Worm (Caenorhabditis elegans) whole organism, late embryonic: ENCODE data around the gene gbh-2.

ENCODE experiments used
- K09A11.1 ChIP-seq: sonication (generic microtip); optimal IDR thresholded peaks from 2 replicates; lab custom pipeline; 2017; ENCODE audit warnings: antibody characterized with exemption, mild to moderate bottlenecking, missing genetic modification characterization, missing compliant biosample characterization; ENCODE audit not compliant: insufficient read depth
- T23F11.4 ChIP-seq: fragments of 200-800 bp; sonication (Bioruptor generic); optimal IDR thresholded peaks from 2 replicates; lab custom pipeline; 2018; ENCODE audit warnings: mild to moderate bottlenecking, missing genetic modification characterization, missing compliant biosample characterization
- ahr-1 ChIP-seq: sonication (generic microtip); optimal IDR thresholded peaks from 2 replicates; lab custom pipeline; 2016; ENCODE audit warnings: missing genetic modification characterization, missing compliant biosample characterization
- ceh-2 ChIP-seq: sonication (generic microtip); optimal IDR thresholded peaks from 2 replicates; lab custom pipeline; 2016; ENCODE audit warnings: missing genotype, missing genetic modification characterization, missing compliant biosample characterization
- ceh-24 ChIP-seq: sonication (generic microtip); optimal IDR thresholded peaks from 2 replicates; lab custom pipeline; 2016; ENCODE audit warnings: mild to moderate bottlenecking, missing genetic modification characterization, missing compliant biosample characterization
- ceh-30 ChIP-seq: fragments of 150-350 bp; optimal IDR thresholded peaks from 2 replicates; lab custom pipeline; 2014; ENCODE audit warnings: missing biosample characterization, missing genetic modification characterization
- ceh-48 ChIP-seq: sonication (generic microtip); optimal IDR thresholded peaks from 2 replicates; lab custom pipeline; 2016; ENCODE audit warnings: missing genetic modification characterization, inconsistent platforms, missing compliant biosample characterization
- che-1 ChIP-seq: sonication (generic microtip); optimal IDR thresholded peaks from 2 replicates; lab custom pipeline; 2016; ENCODE audit warnings: mild to moderate bottlenecking, missing genetic modification characterization, missing compliant biosample characterization
- dmd-4 ChIP-seq: sonication (generic microtip); optimal IDR thresholded peaks from 2 replicates; lab custom pipeline; 2016; ENCODE audit warnings: borderline replicate concordance, missing genetic modification characterization, missing compliant biosample characterization
- dve-1 ChIP-seq: sonication (generic microtip); optimal IDR thresholded peaks from 2 replicates; lab custom pipeline; 2017; ENCODE audit warnings: antibody characterized with exemption, mild to moderate bottlenecking, missing genetic modification characterization, missing compliant biosample characterization
- elt-2 ChIP-seq: sonication (generic microtip); optimal IDR thresholded peaks from 2 replicates; lab custom pipeline; 2016; ENCODE audit warnings: missing genetic modification reagents, missing genetic modification characterization, missing compliant biosample characterization
- eyg-1 ChIP-seq: sonication (generic microtip); optimal IDR thresholded peaks from 2 replicates; lab custom pipeline; 2016; ENCODE audit warnings: missing genotype, missing genetic modification characterization, missing compliant biosample characterization
- fax-1 ChIP-seq: sonication (generic microtip); optimal IDR thresholded peaks from 2 replicates; lab custom pipeline; 2016; ENCODE audit warnings: missing genotype, missing genetic modification characterization, missing compliant biosample characterization
- hlh-15 ChIP-seq: sonication (generic microtip); optimal IDR thresholded peaks from 2 replicates; lab custom pipeline; 2016; ENCODE audit warnings: missing genetic modification characterization, missing compliant biosample characterization
- hlh-30 ChIP-seq: sonication (generic microtip); optimal IDR thresholded peaks from 2 replicates; lab custom pipeline; 2017; ENCODE audit warnings: antibody characterized with exemption, missing genetic modification characterization, missing compliant biosample characterization; ENCODE audit not compliant: insufficient read depth
- hlh-6 ChIP-seq: sonication (generic microtip); optimal IDR thresholded peaks from 2 replicates; lab custom pipeline; 2016; ENCODE audit warnings: missing genotype, missing genetic modification characterization, missing compliant biosample characterization
- hlh-8 ChIP-seq: sonication (generic microtip); optimal IDR thresholded peaks from 2 replicates; lab custom pipeline; 2016; ENCODE audit warnings: missing genotype, missing genetic modification characterization, missing compliant biosample characterization
- lim-6 ChIP-seq: sonication (generic microtip); optimal IDR thresholded peaks from 2 replicates; lab custom pipeline; 2016; ENCODE audit warnings: missing genetic modification characterization, missing compliant biosample characterization
- lin-11 ChIP-seq: fragments of 200-800 bp; sonication (Bioruptor generic); optimal IDR thresholded peaks from 2 replicates; lab custom pipeline; 2018; ENCODE audit warnings: mild to moderate bottlenecking, missing genetic modification characterization, missing compliant biosample characterization
- mec-3 ChIP-seq: sonication (generic microtip); optimal IDR thresholded peaks from 2 replicates; lab custom pipeline; 2016; ENCODE audit warnings: borderline replicate concordance, missing genetic modification characterization, missing compliant biosample characterization
- nfya-1 ChIP-seq: sonication (generic microtip); optimal IDR thresholded peaks from 2 replicates; lab custom pipeline; 2017; ENCODE audit warnings: missing genetic modification characterization, mild to moderate bottlenecking, missing compliant biosample characterization, antibody characterized with exemption, moderate library complexity
- pag-3 ChIP-seq: sonication (generic microtip); optimal IDR thresholded peaks from 2 replicates; lab custom pipeline; 2016; ENCODE audit warnings: missing compliant biosample characterization, missing genetic modification characterization, borderline replicate concordance
- pat-9 ChIP-seq: fragments of 200-800 bp; sonication (Bioruptor generic); optimal IDR thresholded peaks from 2 replicates; lab custom pipeline; 2018; ENCODE audit warnings: mild to moderate bottlenecking, missing genetic modification characterization, moderate library complexity, missing compliant biosample characterization
- pax-1 ChIP-seq: fragments of 150-350 bp; optimal IDR thresholded peaks from 2 replicates; lab custom pipeline; 2014; ENCODE audit warnings: missing biosample characterization, missing genetic modification characterization
- pha-2 ChIP-seq: sonication (generic microtip); optimal IDR thresholded peaks from 2 replicates; lab custom pipeline; 2017; ENCODE audit warnings: mild to moderate bottlenecking, missing genetic modification characterization, missing compliant biosample characterization
- pha-4 ChIP-seq: fragments of 150-350 bp; optimal IDR thresholded peaks from 2 replicates; lab custom pipeline; 2018; ENCODE audit warnings: missing biosample characterization, missing genetic modification reagents, missing genetic modification characterization
- sox-2 ChIP-seq: fragments of 200-800 bp; sonication (Bioruptor generic); IDR thresholded peaks from 2 replicates; pipeline ENCODE4 v1.3.6; 2022; ENCODE audit warnings: missing genetic modification reagents, missing genetic modification characterization, missing compliant biosample characterization
- sox-4 ChIP-seq: sonication (generic microtip); optimal IDR thresholded peaks from 2 replicates; lab custom pipeline; 2017; ENCODE audit warnings: mild to moderate bottlenecking, missing genetic modification characterization, inconsistent platforms, missing compliant biosample characterization
- unc-42 ChIP-seq: sonication (generic microtip); optimal IDR thresholded peaks from 2 replicates; lab custom pipeline; 2016; ENCODE audit warnings: missing genotype, missing genetic modification characterization, missing compliant biosample characterization
- unc-55 ChIP-seq: sonication (generic microtip); optimal IDR thresholded peaks from 2 replicates; lab custom pipeline; 2017; ENCODE audit warnings: missing biosample characterization, missing genetic modification reagents, missing genetic modification characterization
- zip-5 ChIP-seq: sonication (generic microtip); optimal IDR thresholded peaks from 2 replicates; lab custom pipeline; 2016; ENCODE audit warnings: missing genetic modification characterization, missing compliant biosample characterization

gbh-2 gene

ce11 chrII:8483124-8483792, 2.4 kb upstream of the gbh-2 start:
- TF ChIP-seq dve-1 (tag; lab: Kevin White, UChicago) (peak; percentile 4), dmd-4 (tag; lab: Kevin White, UChicago) (no peak), T23F11.4 (GFP tag; lab: Kevin White, UChicago) (no peak), pat-9 (tag; lab: Kevin White, UChicago) (no peak), unc-42 (tag; lab: Kevin White, UChicago) (peak; percentile 31), zip-5 (tag; lab: Kevin White, UChicago) (no peak), ceh-30 (tag; lab: Kevin White, UChicago) (no peak), nfya-1 (tag; lab: Kevin White, UChicago) (peak; percentile 0), elt-2 (no peak)

DNA sequence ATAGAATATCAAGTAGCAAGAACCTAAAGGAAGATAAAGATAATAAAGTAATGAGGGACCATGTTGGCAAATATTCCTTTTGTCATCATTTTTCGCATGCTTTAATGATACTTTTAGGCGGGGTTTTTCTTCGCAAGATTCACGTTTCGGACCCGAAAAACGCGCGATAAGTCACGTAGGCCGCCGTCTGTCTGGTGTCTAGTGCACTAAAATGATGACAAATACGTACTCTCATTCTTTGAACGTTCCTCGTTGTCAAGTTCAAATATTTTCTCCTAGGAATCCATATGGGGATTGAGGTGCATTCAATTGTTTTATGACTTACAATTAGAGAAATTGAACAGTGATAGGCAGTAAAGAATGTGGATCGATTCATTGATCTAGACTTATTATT, 1.9 kb upstream of the gbh-2 start, which contains the start of gene taap-1:
Gene taap-1 (minus strand): TSS at position 79 of the 394 bp plus-strand sequence.
- TF ChIP-seq unc-55 (GFP tag; lab: Kevin White, UChicago) (peak; percentile 11), sox-4 (tag; lab: Kevin White, UChicago) (no peak)
- TF ChIP-seq, all 69 proteins: peak for 1

DNA sequence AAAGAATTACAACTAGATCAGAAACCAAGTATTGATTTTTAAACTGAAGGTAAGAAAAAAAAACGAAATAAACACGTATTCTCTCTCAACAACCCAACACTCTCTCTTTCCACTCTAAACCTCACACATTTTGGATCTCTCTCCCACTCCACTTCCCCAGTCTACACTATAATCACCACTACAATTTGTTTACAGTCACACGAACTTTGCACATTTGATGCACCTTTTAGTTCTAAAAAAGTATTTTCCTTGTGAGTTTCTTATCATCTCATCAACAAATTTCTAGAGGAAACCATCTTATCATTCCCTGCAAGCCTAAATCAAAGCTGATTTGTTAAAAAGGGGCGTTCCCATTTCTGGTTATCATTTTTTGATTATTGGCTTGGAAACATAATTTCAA, 1.1 kb upstream of the gbh-2 start:
- TF ChIP-seq elt-2 (peak; percentile 40), eyg-1 (tag; lab: Kevin White, UChicago) (no peak), pha-2 (tag; lab: Kevin White, UChicago) (no peak), ahr-1 (tag; lab: Kevin White, UChicago) (no peak), dve-1 (tag; lab: Kevin White, UChicago) (peak; percentile 38), hlh-6 (tag; lab: Kevin White, UChicago) (no peak), sox-4 (tag; lab: Kevin White, UChicago) (no peak), pag-3 (tag; lab: Kevin White, UChicago) (no peak)
- TF ChIP-seq, all 69 proteins: peak for 2

ce11 chrII:8488123-8488522, 2.4 kb downstream of the gbh-2 start:
- TF ChIP-seq lim-6 (tag; lab: Kevin White, UChicago) (no peak), ceh-48 (tag; lab: Kevin White, UChicago) (no peak), che-1 (tag; lab: Kevin White, UChicago) (no peak), pha-4 (tag; lab: Kevin White, UChicago) (no peak), hlh-15 (no peak), hlh-8 (tag; lab: Kevin White, UChicago) (no peak), K09A11.1 (tag; lab: Kevin White, UChicago) (no peak), pax-1 (tag; lab: Kevin White, UChicago) (no peak), eyg-1 (tag; lab: Kevin White, UChicago) (no peak), pha-2 (tag; lab: Kevin White, UChicago) (no peak), ceh-2 (tag; lab: Kevin White, UChicago) (no peak), ceh-24 (tag; lab: Kevin White, UChicago) (no peak), sox-2 (GFP tag; lab: Robert Waterston, UW) (no peak)

DNA sequence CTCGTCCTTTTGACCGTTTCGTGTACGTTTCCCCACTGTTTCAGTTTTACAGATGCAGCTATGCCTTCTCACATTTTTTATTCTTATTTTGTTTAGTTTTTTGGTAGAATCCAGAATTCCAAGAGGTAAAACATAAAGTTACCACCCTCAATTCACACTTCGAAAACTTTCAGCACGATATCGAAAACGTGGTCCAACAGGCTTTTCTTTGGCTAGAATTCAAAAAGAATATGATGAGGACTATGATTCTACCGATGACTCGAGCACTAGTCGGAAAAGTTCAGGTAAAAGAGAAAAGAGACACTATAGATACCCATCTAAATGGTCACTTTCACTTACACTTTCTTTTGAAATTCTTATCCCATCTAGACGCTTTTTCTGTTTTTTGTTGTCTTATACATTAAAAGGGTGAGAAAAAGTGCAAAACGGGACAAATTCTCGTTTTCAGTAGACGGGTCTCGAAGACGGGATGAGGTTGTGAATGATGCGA, 8.6 kb downstream of the gbh-2 start, which contains the start of gene M05D6.9:
Gene M05D6.9 (plus strand): TSS at position 51 of the 490 bp plus-strand sequence.
- TF ChIP-seq lin-11 (no peak), pha-4 (tag; lab: Kevin White, UChicago) (no peak), pha-2 (tag; lab: Kevin White, UChicago) (no peak)
- TF ChIP-seq, all 69 proteins: peak for 0

- no peak for TF ChIP-seq fax-1
- TF ChIP-seq hlh-30 (tag; lab: Kevin White, UChicago), result no peak
- TF ChIP-seq pha-4 (tag; lab: Kevin White, UChicago), result no peak
- TF ChIP-seq mec-3, result no peak
Observed at ce11 chrII:8496184-8496583, 10.5 kb downstream of the gbh-2 start.
